Fruit fly (Drosophila melanogaster): ENCODE data around the gene Ilp2.
"Not testable (repeated sequence)": the region's sequence is repeated elsewhere in the genome, so short reads cannot be mapped to it uniquely, and the experiment has no call there.

Ilp2 gene

DNA sequence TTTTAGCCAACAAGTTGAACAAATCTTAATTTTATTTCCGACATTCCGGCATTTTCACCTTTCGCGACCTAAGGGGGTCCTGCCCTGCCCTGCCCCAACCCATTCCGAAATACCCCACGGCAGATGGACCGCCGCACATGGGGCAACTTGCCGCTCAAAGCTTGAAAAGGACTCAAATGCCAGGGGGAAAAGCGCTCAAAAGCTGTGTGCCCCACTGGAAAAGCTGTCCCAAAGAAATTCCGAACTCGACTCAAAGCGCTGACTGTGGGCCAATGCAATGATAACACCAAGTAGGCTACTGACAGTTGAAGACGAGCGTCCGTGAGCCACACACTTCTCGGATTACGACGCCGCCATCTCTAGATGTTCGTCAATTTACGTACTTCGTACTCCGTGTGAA, 12.8 kb upstream of the Ilp2 start, which contains the start of gene CG32052:
Gene CG32052 (plus strand): TSS at position 301 of the 400 bp plus-strand sequence.
- TF ChIP-seq CG9705 (GFP tag; optimal IDR thresholded peaks at IDR 0.05): no peak
- no peak for TF ChIP-seq Mio (GFP tag; optimal IDR thresholded peaks at IDR 0.05)
- TF ChIP-seq pan (optimal IDR thresholded peaks at IDR 0.05): no peak
- no peak for TF ChIP-seq brk (GFP tag; optimal IDR thresholded peaks at IDR 0.05)
- TF ChIP-seq sv (GFP tag; optimal IDR thresholded peaks at IDR 0.05): no peak
- no peak for TF ChIP-seq jim (GFP tag; optimal IDR thresholded peaks at IDR 0.05)
- TF ChIP-seq sage (GFP tag; optimal IDR thresholded peaks at IDR 0.05): no peak
- TF ChIP-seq Jra (GFP tag; optimal IDR thresholded peaks at IDR 0.05): no peak
- no peak for TF ChIP-seq foxo (GFP tag; optimal IDR thresholded peaks at IDR 0.05)
- TF ChIP-seq psq (GFP tag; optimal IDR thresholded peaks at IDR 0.05): no peak

DNA sequence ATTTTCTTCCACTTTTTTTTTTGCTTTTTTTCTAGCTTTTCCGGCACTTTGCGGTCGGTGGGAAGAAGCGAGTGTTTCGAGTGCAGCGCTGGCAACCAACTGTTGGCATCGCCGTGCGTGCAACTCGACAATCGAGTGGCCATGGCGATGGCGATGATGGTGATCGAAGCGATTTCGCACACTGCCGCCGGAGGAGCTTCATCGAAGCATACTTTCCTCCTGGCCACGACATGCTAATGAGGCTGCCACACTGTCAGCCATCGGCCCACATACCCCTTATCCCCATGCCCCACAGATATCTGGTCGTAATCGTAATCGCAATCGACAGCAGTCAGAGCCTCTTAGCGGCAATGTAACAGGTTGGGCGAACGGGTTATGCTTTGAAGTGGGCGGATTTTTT, 1.9 kb upstream of the Ilp2 start, which contains the start of gene Zasp67:
Gene Zasp67 (minus strand): TSS at position 101 of the 400 bp plus-strand sequence.
- TF ChIP-seq Vsx2 (GFP tag; optimal IDR thresholded peaks at IDR 0.05; ENCODE audit: partially characterized antibody) (no peak), dsf (GFP tag; optimal IDR thresholded peaks at IDR 0.05; ENCODE audit: borderline replicate concordance) (no peak), dmrt93B (GFP tag; optimal IDR thresholded peaks at IDR 0.05) (no peak), Sp1 (GFP tag; optimal IDR thresholded peaks at IDR 0.05) (no peak), Jra (GFP tag; optimal IDR thresholded peaks at IDR 0.05) (no peak), Rel (GFP tag; optimal IDR thresholded peaks at IDR 0.05) (no peak), Rel (tag; optimal IDR thresholded peaks at IDR 0.05) (no peak), Myc (optimal IDR thresholded peaks at IDR 0.05) (no peak), rgr (GFP tag; optimal IDR thresholded peaks at IDR 0.05) (no peak), psq (GFP tag; optimal IDR thresholded peaks at IDR 0.05) (no peak), br (GFP tag; optimal IDR thresholded peaks at IDR 0.05) (no peak)

DNA sequence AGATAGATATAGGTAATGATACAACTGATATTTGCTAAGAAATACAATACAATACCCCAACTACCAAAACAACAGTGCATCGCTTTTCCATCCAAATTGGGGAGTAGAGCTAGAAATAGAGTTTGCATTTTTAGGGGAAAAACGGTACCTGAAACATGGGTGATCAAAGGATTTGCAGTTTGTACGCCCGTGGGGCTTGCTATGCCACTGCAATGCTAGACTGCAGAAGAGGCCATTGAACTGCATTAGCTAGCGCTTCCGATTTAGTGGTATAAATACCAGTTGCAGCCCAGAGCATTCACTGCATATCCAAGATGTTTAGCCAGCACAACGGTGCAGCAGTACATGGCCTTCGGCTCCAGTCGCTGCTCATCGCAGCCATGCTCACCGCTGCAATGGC, 1.4 kb upstream of the Ilp2 start, which contains the start of gene Ilp1:
Gene Ilp1 (plus strand): TSS at position 301 of the 400 bp plus-strand sequence.
- not testable (repeated sequence) for TF ChIP-seq N (GFP tag; optimal IDR thresholded peaks at IDR 0.05); dl (GFP tag; optimal IDR thresholded peaks at IDR 0.05; ENCODE audit: insufficient read depth in 1 of 2, partially characterized antibody in 2 of 2); sage (GFP tag; optimal IDR thresholded peaks at IDR 0.05)

DNA sequence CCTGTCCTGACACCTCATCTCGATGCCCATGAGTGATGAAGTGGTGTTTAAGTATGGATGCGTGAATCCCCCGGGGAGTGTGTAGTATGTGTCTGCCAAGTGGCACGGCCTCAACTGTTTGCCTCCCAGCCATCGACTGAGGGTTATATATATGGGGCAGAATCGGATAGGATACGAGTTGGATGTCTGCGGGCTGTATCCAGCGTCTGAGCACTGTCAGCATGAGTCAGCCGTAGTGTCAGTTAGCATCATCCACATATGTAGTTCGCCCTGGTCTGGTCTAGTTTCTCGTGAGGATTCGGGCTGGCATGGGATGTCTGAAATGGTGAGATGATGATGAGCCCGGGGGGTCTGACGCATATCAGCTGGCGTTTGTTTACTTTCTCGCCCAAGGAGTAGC, 2.5 kb downstream of the Ilp2 start, which contains the start of gene Ilp3:
Gene Ilp3 (minus strand): TSS at position 101 of the 400 bp plus-strand sequence.
- TF ChIP-seq sage (GFP tag; optimal IDR thresholded peaks at IDR 0.05): no peak
- no peak for TF ChIP-seq woc (GFP tag; optimal IDR thresholded peaks at IDR 0.05)

DNA sequence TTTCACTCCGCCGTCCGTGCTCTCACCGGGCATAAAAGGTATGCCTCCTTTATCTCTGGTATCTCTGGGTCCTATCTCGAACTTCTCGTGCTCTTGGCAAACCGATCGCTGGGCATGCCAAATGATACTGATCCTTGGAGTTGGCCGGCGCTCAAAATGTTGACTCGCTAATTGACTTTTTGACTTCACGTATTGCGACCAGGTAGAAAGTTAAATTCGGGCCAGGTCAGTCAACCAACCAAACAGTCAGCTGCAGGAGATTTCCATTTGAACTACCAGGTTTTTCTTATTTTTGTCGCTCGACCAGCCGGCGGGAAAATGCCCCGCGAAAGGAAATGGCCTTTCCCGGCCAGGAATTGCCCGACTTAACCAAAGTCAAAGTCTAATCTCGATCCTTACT, 4.6 kb downstream of the Ilp2 start, which contains the start of gene Ilp4:
Gene Ilp4 (minus strand): TSS at position 139 of the 400 bp plus-strand sequence.
- TF ChIP-seq sv (GFP tag; optimal IDR thresholded peaks at IDR 0.05) (no peak), Dif (GFP tag; optimal IDR thresholded peaks at IDR 0.05; ENCODE audit: partially characterized antibody) (no peak), CG32264 (GFP tag; optimal IDR thresholded peaks at IDR 0.05) (no peak), GATAd (GFP tag; optimal IDR thresholded peaks at IDR 0.05) (no peak), usp (GFP tag; optimal IDR thresholded peaks at IDR 0.05) (no peak), N (GFP tag; optimal IDR thresholded peaks at IDR 0.05) (no peak), dmrt93B (GFP tag; optimal IDR thresholded peaks at IDR 0.05) (no peak), br (GFP tag; optimal IDR thresholded peaks at IDR 0.05) (no peak), Sp1 (GFP tag; optimal IDR thresholded peaks at IDR 0.05) (no peak), HLH106 (tag; optimal IDR thresholded peaks at IDR 0.05) (no peak), Rel (GFP tag; optimal IDR thresholded peaks at IDR 0.05) (no peak), Rel (tag; optimal IDR thresholded peaks at IDR 0.05) (no peak), Hnf4 (GFP tag; optimal IDR thresholded peaks at IDR 0.05) (no peak), fru (GFP tag; optimal IDR thresholded peaks at IDR 0.05) (no peak), Dfd (GFP tag; optimal IDR thresholded peaks at IDR 0.05) (no peak), dl (GFP tag; optimal IDR thresholded peaks at IDR 0.05; ENCODE audit: insufficient read depth in 1 of 2, partially characterized antibody in 2 of 2) (no peak), tai (GFP tag; optimal IDR thresholded peaks at IDR 0.05) (no peak), lola (GFP tag; optimal IDR thresholded peaks at IDR 0.05) (no peak)

Measured in whole organism, wandering third instar larva.